Fruit fly (Drosophila melanogaster) whole organism, prepupa: Measurements from ENCODE around the gene CG9616.

ENCODE experiments used
- Blimp-1 ChIP-seq: fragments of 200-800 bp; sonication (Bioruptor generic); optimal IDR thresholded peaks from 3 replicates; lab custom pipeline; 2017; ENCODE audit warnings: missing biosample characterization, missing genetic modification characterization, mild to moderate bottlenecking, moderate library complexity, missing genetic modification reagents
- CG15336 ChIP-seq: fragments of 200-800 bp; sonication (Bioruptor generic); IDR thresholded peaks from 2 replicates; pipeline ENCODE4 v1.3.6; 2022; ENCODE audit warnings: missing biosample characterization, missing genetic modification characterization
- CG3032 ChIP-seq: fragments of 200-800 bp; optimal IDR thresholded peaks from 2 replicates; lab custom pipeline; 2019; ENCODE audit warnings: missing biosample characterization, mild to moderate bottlenecking, missing genetic modification characterization, moderate library complexity
- CG6808 ChIP-seq: fragments of 200-800 bp; sonication (Bioruptor generic); optimal IDR thresholded peaks from 3 replicates; lab custom pipeline; 2017; ENCODE audit warnings: missing biosample characterization, missing genetic modification characterization, mild to moderate bottlenecking, moderate library complexity, missing genetic modification reagents
- CG8319 ChIP-seq: fragments of 200-800 bp; sonication (Bioruptor generic); optimal IDR thresholded peaks from 3 replicates; lab custom pipeline; 2016; ENCODE audit warnings: missing biosample characterization, missing genetic modification characterization
- CG8632 ChIP-seq: fragments of 200-800 bp; sonication (Bioruptor generic); optimal IDR thresholded peaks from 3 replicates; lab custom pipeline; 2016; ENCODE audit warnings: missing biosample characterization, missing genetic modification characterization
- Eip78C ChIP-seq: fragments of 200-800 bp; sonication (Bioruptor generic); peaks from one replicate; lab custom pipeline; 2016; ENCODE audit warnings: missing biosample characterization, missing genetic modification characterization
- Gug ChIP-seq: fragments of 200-800 bp; sonication (Bioruptor generic); IDR thresholded peaks from 2 replicates; pipeline ENCODE4 v1.3.6; 2022; ENCODE audit warnings: missing biosample characterization, missing genetic modification characterization
- Hr38 ChIP-seq: sonication (Bioruptor generic); optimal IDR thresholded peaks from 2 replicates; lab custom pipeline; 2016; ENCODE audit warnings: missing biosample characterization, missing genetic modification characterization
- Sox102F ChIP-seq: fragments of 200-800 bp; sonication (Bioruptor generic); optimal IDR thresholded peaks from 2 replicates; lab custom pipeline; 2016; ENCODE audit warnings: missing biosample characterization, mild to moderate bottlenecking, missing genetic modification characterization
- vri ChIP-seq: fragments of 200-800 bp; sonication (Bioruptor generic); optimal IDR thresholded peaks from 3 replicates; lab custom pipeline; 2016; ENCODE audit warnings: missing biosample characterization, mild to moderate bottlenecking, missing genetic modification characterization

DNA sequence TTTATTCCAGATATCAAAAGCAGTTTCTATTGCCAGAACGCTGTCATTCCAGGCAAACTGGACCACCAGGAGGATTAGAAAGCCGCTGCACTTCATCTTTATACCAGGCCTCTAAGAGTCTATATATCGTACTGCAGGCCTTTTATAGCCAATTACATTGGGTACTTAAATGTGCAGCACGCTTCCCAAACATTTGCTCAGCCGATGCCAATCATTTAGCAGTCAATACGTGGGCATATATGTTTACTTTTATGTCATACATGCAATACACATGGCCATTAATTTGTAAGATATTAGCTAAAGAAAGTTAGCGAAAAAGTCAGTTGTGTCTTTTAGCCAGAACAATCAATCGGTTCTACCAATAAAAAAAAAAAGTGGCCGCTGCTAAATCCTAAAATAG lies 23.8 kb downstream of the CG9616 start, which contains the start of gene CG33109:
- no peak for TF ChIP-seq CG3032
- TF ChIP-seq CG8319 = no peak
- no peak for TF ChIP-seq Eip78C (GFP tag; lab: Kevin White, UChicago)
- TF ChIP-seq Blimp-1 (GFP tag; lab: Kevin White, UChicago) = no peak
- no peak for TF ChIP-seq CG8632 (GFP tag; lab: Kevin White, UChicago)
- no peak for TF ChIP-seq Gug (GFP tag; lab: Robert Waterston, UW)
- no peak for TF ChIP-seq CG15336
- TF ChIP-seq CG6808 (GFP tag; lab: Kevin White, UChicago) = no peak
- no peak for TF ChIP-seq Sox102F (GFP tag; lab: Kevin White, UChicago)
- no peak for TF ChIP-seq Hr38 (GFP tag; lab: Kevin White, UChicago)
- no peak for TF ChIP-seq vri (GFP tag; lab: Kevin White, UChicago)
